Fruit fly (Drosophila melanogaster) whole organism, embryonic: ENCODE results near the gene CG31431.
A peak's percentile ranks its signal among the peaks of the same experiment; 100 is the strongest.

Source experiments
- Asciz ChIP-seq: fragments of 200-800 bp; sonication (Bioruptor generic); optimal IDR thresholded peaks from 2 replicates; lab custom pipeline; 2017; ENCODE audit warnings: missing biosample characterization, mild to moderate bottlenecking, missing genetic modification characterization, missing genetic modification reagents
- Blimp-1 ChIP-seq: fragments of 200-800 bp; sonication (Bioruptor generic); optimal IDR thresholded peaks from 3 replicates; lab custom pipeline; 2018; ENCODE audit warnings: missing biosample characterization, missing genetic modification characterization, mild to moderate bottlenecking, moderate library complexity, missing genetic modification reagents
- CG10366 ChIP-seq: fragments of 200-800 bp; sonication (Bioruptor generic); IDR thresholded peaks from 2 replicates; pipeline ENCODE4 v1.3.6; 2022; ENCODE audit warnings: missing biosample characterization, missing genetic modification characterization
- CG12219 ChIP-seq: fragments of 200-800 bp; sonication (Bioruptor generic); optimal IDR thresholded peaks from 3 replicates; lab custom pipeline; 2018; ENCODE audit warnings: missing biosample characterization, mild to moderate bottlenecking, missing genetic modification characterization
- CG12391 ChIP-seq: fragments of 200-800 bp; sonication (Bioruptor generic); optimal IDR thresholded peaks from 3 replicates; lab custom pipeline; 2018; ENCODE audit warnings: missing biosample characterization, mild to moderate bottlenecking, missing genetic modification characterization, moderate library complexity
- CG14860 ChIP-seq: fragments of 200-800 bp; sonication (Bioruptor generic); IDR thresholded peaks from 3 replicates; pipeline ENCODE4 v1.3.6; 2022; ENCODE audit warnings: missing biosample characterization, missing genetic modification characterization; ENCODE audit not compliant: partially characterized antibody
- CG15696 ChIP-seq: fragments of 200-800 bp; sonication (Bioruptor generic); optimal IDR thresholded peaks from 2 replicates; lab custom pipeline; 2019; ENCODE audit warnings: missing biosample characterization, mild to moderate bottlenecking, missing genetic modification characterization, moderate library complexity
- CG17359 ChIP-seq: fragments of 200-800 bp; sonication (Bioruptor generic); optimal IDR thresholded peaks from 3 replicates; lab custom pipeline; 2018; ENCODE audit warnings: missing biosample characterization, mild to moderate bottlenecking, missing genetic modification characterization, moderate library complexity
- CG17385 ChIP-seq: fragments of 200-800 bp; sonication (Bioruptor generic); optimal IDR thresholded peaks from 3 replicates; lab custom pipeline; 2018; ENCODE audit warnings: missing biosample characterization, mild to moderate bottlenecking, missing genetic modification characterization
- CG17568 ChIP-seq: fragments of 200-800 bp; sonication (Bioruptor generic); optimal IDR thresholded peaks from 2 replicates; lab custom pipeline; 2018; ENCODE audit warnings: missing biosample characterization, mild to moderate bottlenecking, missing genetic modification characterization, moderate library complexity
- CG18599 ChIP-seq: fragments of 200-800 bp; sonication (Bioruptor generic); optimal IDR thresholded peaks from 3 replicates; lab custom pipeline; 2017; ENCODE audit warnings: missing biosample characterization, missing genetic modification characterization, mild to moderate bottlenecking, moderate library complexity, missing genetic modification reagents
- CG31224 ChIP-seq: fragments of 200-800 bp; sonication (Bioruptor generic); IDR thresholded peaks from 2 replicates; pipeline ENCODE4 v1.3.6; 2022; ENCODE audit warnings: missing biosample characterization, missing genetic modification characterization
- CG31365 ChIP-seq: fragments of 200-800 bp; sonication (Bioruptor generic); optimal IDR thresholded peaks from 2 replicates; lab custom pipeline; 2018; ENCODE audit warnings: missing biosample characterization, mild to moderate bottlenecking, missing genetic modification characterization
- CG33557 ChIP-seq: fragments of 200-800 bp; sonication (Bioruptor generic); optimal IDR thresholded peaks from 2 replicates; lab custom pipeline; 2019; ENCODE audit warnings: missing biosample characterization, mild to moderate bottlenecking, missing genetic modification characterization, moderate library complexity
- CG4404 ChIP-seq: fragments of 200-800 bp; sonication (Bioruptor generic); IDR thresholded peaks from 2 replicates; pipeline ENCODE4 v1.3.6; 2022; ENCODE audit warnings: missing biosample characterization, missing genetic modification characterization
- CG4820 ChIP-seq: fragments of 200-800 bp; sonication (Bioruptor generic); optimal IDR thresholded peaks from 3 replicates; lab custom pipeline; 2016; ENCODE audit warnings: missing biosample characterization, missing genetic modification characterization
- CG6689 ChIP-seq: fragments of 200-800 bp; sonication (Bioruptor generic); IDR thresholded peaks from 2 replicates; pipeline ENCODE4 v1.3.6; 2022; ENCODE audit warnings: missing biosample characterization, missing genetic modification characterization
- CG7963 ChIP-seq: fragments of 200-800 bp; sonication (Bioruptor generic); IDR thresholded peaks from 3 replicates; pipeline ENCODE4 v1.3.6; 2022; ENCODE audit warnings: missing biosample characterization, missing genetic modification characterization; ENCODE audit not compliant: partially characterized antibody
- CG8765 ChIP-seq: fragments of 200-800 bp; sonication (Bioruptor generic); IDR thresholded peaks from 2 replicates; pipeline ENCODE4 v1.3.6; 2022; ENCODE audit warnings: missing biosample characterization, missing genetic modification characterization
- CG9876 ChIP-seq: fragments of 200-800 bp; sonication (Bioruptor generic); optimal IDR thresholded peaks from 2 replicates; lab custom pipeline; 2016; ENCODE audit warnings: missing biosample characterization, missing genetic modification characterization
- CG9932 ChIP-seq: fragments of 200-800 bp; sonication (Bioruptor generic); IDR thresholded peaks from 2 replicates; pipeline ENCODE4 v1.3.6; 2022; ENCODE audit warnings: missing biosample characterization, missing genetic modification characterization
- CoRest ChIP-seq: fragments of 200-800 bp; sonication (Bioruptor generic); optimal IDR thresholded peaks from 3 replicates; lab custom pipeline; 2018; ENCODE audit warnings: missing biosample characterization, mild to moderate bottlenecking, missing genetic modification characterization, moderate library complexity
- D ChIP-seq, 2 experiments: fragments of 200-800 bp in 1 of 2; fragments of >200 bp in 1 of 2; sonication (Bioruptor generic) in 1 of 2; optimal IDR thresholded peaks; 2 replicates in 1 of 2; 3 replicates in 1 of 2; lab custom pipeline; 2017; ENCODE audit warnings: mild to moderate bottlenecking in 1 of 2, missing biosample characterization in 1 of 2, missing genetic modification characterization in 1 of 2, missing genetic modification reagents in 1 of 2
- Dip3 ChIP-seq: fragments of 200-800 bp; sonication (Bioruptor generic); optimal IDR thresholded peaks from 3 replicates; lab custom pipeline; 2016; ENCODE audit warnings: missing biosample characterization, missing genetic modification characterization
- Dref ChIP-seq: fragments of 200-800 bp; sonication (Bioruptor generic); IDR thresholded peaks from 2 replicates; pipeline ENCODE4 v1.3.6; 2022; ENCODE audit warnings: missing biosample characterization, missing genetic modification characterization
- Drgx ChIP-seq: fragments of 200-800 bp; sonication (Bioruptor generic); IDR thresholded peaks from 2 replicates; pipeline ENCODE4 v1.3.6; 2022; ENCODE audit warnings: missing biosample characterization, missing genetic modification characterization
- Fer3 ChIP-seq: fragments of 200-800 bp; sonication (Bioruptor generic); optimal IDR thresholded peaks from 2 replicates; lab custom pipeline; 2018; ENCODE audit warnings: missing biosample characterization, mild to moderate bottlenecking, missing genetic modification characterization, moderate library complexity
- HHEX ChIP-seq: fragments of 200-800 bp; sonication (Bioruptor generic); optimal IDR thresholded peaks from 3 replicates; lab custom pipeline; 2017; ENCODE audit warnings: missing biosample characterization, mild to moderate bottlenecking, missing genetic modification characterization, missing genetic modification reagents
- NC2α ChIP-seq: fragments of 200-800 bp; sonication (Bioruptor generic); optimal IDR thresholded peaks from 2 replicates; lab custom pipeline; 2016; ENCODE audit warnings: missing biosample characterization, missing genetic modification characterization
- Poxn ChIP-seq: fragments of 200-800 bp; sonication (Bioruptor generic); IDR thresholded peaks from 2 replicates; pipeline ENCODE4 v1.3.6; 2022; ENCODE audit warnings: missing biosample characterization, missing genetic modification characterization
- Six4 ChIP-seq: fragments of 200-800 bp; sonication (Bioruptor generic); optimal IDR thresholded peaks from 2 replicates; lab custom pipeline; 2016; ENCODE audit warnings: missing biosample characterization, missing genetic modification characterization
- bsh ChIP-seq, 2 experiments: fragments of 200-800 bp; sonication (Bioruptor generic); optimal IDR thresholded peaks; 2 replicates each; lab custom pipeline; 2017 to 2018; ENCODE audit warnings: mild to moderate bottlenecking in 2 of 2, missing biosample characterization in 2 of 2, missing genetic modification characterization in 2 of 2, moderate library complexity in 1 of 2
- crp ChIP-seq, 2 experiments: fragments of 200-800 bp; sonication (Bioruptor generic); optimal IDR thresholded peaks; 2 replicates in 1 of 2; 3 replicates in 1 of 2; lab custom pipeline; 2017; ENCODE audit warnings: missing biosample characterization in 2 of 2, missing genetic modification characterization in 2 of 2, mild to moderate bottlenecking in 1 of 2, moderate library complexity in 1 of 2
- hbn ChIP-seq: fragments of 200-800 bp; sonication (Bioruptor generic); IDR thresholded peaks from 2 replicates; pipeline ENCODE4 v1.3.6; 2022; ENCODE audit warnings: missing biosample characterization, missing genetic modification characterization; ENCODE audit not compliant: partially characterized antibody
- kay ChIP-seq: fragments of 200-800 bp; sonication (Bioruptor generic); optimal IDR thresholded peaks from 2 replicates; lab custom pipeline; 2016; ENCODE audit warnings: missing biosample characterization, missing genetic modification characterization
- lola ChIP-seq, 3 experiments: fragments of >200 bp in 2 of 3; fragments of 200-800 bp in 1 of 3; sonication (Bioruptor generic) in 1 of 3; optimal IDR thresholded peaks; 2 replicates each; lab custom pipeline; 2017 to 2019; ENCODE audit warnings: missing biosample characterization in 3 of 3, missing genetic modification characterization in 3 of 3, mild to moderate bottlenecking in 1 of 3, moderate library complexity in 1 of 3
- pho ChIP-seq: fragments of 200-800 bp; sonication (Bioruptor generic); optimal IDR thresholded peaks from 2 replicates; lab custom pipeline; 2016; ENCODE audit warnings: missing biosample characterization, missing genetic modification characterization
- prd ChIP-seq, 3 experiments: fragments of >200 bp in 2 of 3; fragments of 200-800 bp in 1 of 3; sonication (Bioruptor generic) in 1 of 3; optimal IDR thresholded peaks in 2 of 3; IDR thresholded peaks in 1 of 3; 2 replicates in 2 of 3; 3 replicates in 1 of 3; pipeline versions ENCODE4 v1.3.6 to Lab custom; 2017 to 2022; ENCODE audit warnings: missing biosample characterization in 1 of 3, missing genetic modification characterization in 1 of 3
- sim ChIP-seq: fragments of 200-800 bp; sonication (Bioruptor generic); IDR thresholded peaks from 2 replicates; pipeline ENCODE4 v1.3.6; 2022; ENCODE audit warnings: missing biosample characterization, missing genetic modification characterization
- so ChIP-seq: fragments of 200-800 bp; sonication (Bioruptor generic); IDR thresholded peaks from 3 replicates; pipeline ENCODE4 v1.3.6; 2022; ENCODE audit warnings: missing biosample characterization, missing genetic modification characterization
- sob ChIP-seq: fragments of 200-800 bp; sonication (Bioruptor generic); IDR thresholded peaks from 2 replicates; pipeline ENCODE4 v1.3.6; 2022; ENCODE audit warnings: missing biosample characterization, missing genetic modification characterization
- wor ChIP-seq: fragments of 200-800 bp; sonication (Bioruptor generic); IDR thresholded peaks from 2 replicates; pipeline ENCODE4 v1.3.6; 2022; ENCODE audit warnings: missing biosample characterization, missing genetic modification characterization

CG31431 gene

DNA sequence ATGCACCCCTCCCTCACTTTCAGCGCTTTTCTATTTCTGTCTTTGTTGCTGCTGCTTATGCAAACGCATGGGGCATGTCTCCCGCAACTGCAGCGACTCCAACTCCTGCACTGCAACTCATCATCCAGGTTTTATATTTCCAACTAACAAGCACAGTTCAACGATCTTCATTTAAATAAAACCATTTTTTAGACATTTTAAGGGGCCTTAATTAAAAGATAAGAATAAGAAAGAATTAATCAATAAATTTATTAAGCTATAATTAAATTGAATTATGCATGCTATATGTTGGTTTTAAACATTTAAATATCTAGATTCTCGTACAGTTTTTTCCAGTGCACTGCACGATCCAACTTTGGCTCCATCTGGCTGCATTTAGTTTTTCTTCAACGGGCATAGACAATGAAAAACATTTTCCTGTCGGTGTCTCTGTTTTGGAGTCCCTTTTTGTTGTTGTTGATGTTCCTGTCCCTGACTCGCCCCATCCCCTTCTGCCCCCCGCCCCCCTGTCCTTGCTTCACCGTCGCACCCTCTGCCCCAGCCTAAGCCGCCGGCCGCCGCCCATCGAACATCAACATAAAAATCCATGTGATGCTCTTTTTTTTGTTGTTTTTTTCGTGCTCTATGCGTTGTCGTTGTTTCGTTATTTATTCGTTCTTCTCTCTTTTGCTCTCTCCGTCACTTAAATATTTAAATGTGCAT lies 41.5 kb upstream of the CG31431 start (continued):
- TF ChIP-seq CG14860 (no peak), CG12219 (peak; percentile 35), Dip3 (GFP tag; lab: Kevin White, UChicago) (no peak), Drgx (GFP tag; lab: Robert Waterston, UW) (peak; percentile 86), CG7963 (no peak), CG6689 (peak; percentile 72), CoRest (tag; lab: Kevin White, UChicago) (peak; percentile 81), Six4 (GFP tag; lab: Kevin White, UChicago) (peak; percentile 66), CG31365 (tag; lab: Kevin White, UChicago) (no peak), CG12391 (tag; lab: Kevin White, UChicago) (peak; percentile 91), Poxn (no peak), CG15696 (peak; percentile 82), bsh (GFP tag; optimal IDR thresholded peaks at IDR 0.05; lab: Kevin White, UChicago) (peak; percentile 87 to 96), Blimp-1 (peak; percentile 88), hbn (GFP tag; lab: Robert Waterston, UW) (no peak), CG18599 (peak; percentile 22), CG4404 (GFP tag; lab: Robert Waterston, UW) (no peak; the same call in 1 of the 2 replicates), pho (GFP tag; lab: Kevin White, UChicago) (no peak), kay (GFP tag; lab: Kevin White, UChicago) (no peak), CG33557 (GFP tag; lab: Kevin White, UChicago) (peak; percentile 95), CG8765 (GFP tag; lab: Robert Waterston, UW) (no peak), CG31224 (no peak), NC2α (GFP tag; lab: Kevin White, UChicago) (no peak), so (GFP tag; lab: Robert Waterston, UW) (peak; percentile 43; the same call in 1 of the 3 replicates), HHEX (GFP tag; lab: Kevin White, UChicago) (peak; percentile 39), Asciz (peak; percentile 57), lola (GFP tag; optimal IDR thresholded peaks at IDR 0.05; lab: Kevin White, UChicago) (peak in 1 of 3 experiments; percentile 96), CG9932 (no peak), sim (peak; percentile 56; the same call in 1 of the 2 replicates), CG4820 (GFP tag; lab: Kevin White, UChicago) (peak; percentile 68), Fer3 (tag; lab: Kevin White, UChicago) (no peak), prd (optimal IDR thresholded peaks at IDR 0.05; lab: Kevin White, UChicago) (no peak), prd (GFP tag; IDR thresholded peaks at IDR 0.05; lab: Robert Waterston, UW) (peak; percentile 63; the same call in 2 of the 3 replicates), wor (GFP tag; lab: Robert Waterston, UW) (peak; percentile 31; the same call in 1 of the 2 replicates), CG9876 (no peak), D (optimal IDR thresholded peaks at IDR 0.05; lab: Kevin White, UChicago) (no peak), D (GFP tag; optimal IDR thresholded peaks at IDR 0.05; lab: Kevin White, UChicago) (peak; percentile 90), crp (GFP tag; optimal IDR thresholded peaks at IDR 0.05; lab: Kevin White, UChicago) (no peak), CG17568 (GFP tag; lab: Kevin White, UChicago) (peak; percentile 21), Dref (GFP tag; lab: Robert Waterston, UW) (no peak), CG17385 (GFP tag; lab: Kevin White, UChicago) (peak; percentile 53), CG17359 (tag; lab: Kevin White, UChicago) (peak; percentile 67), CG10366 (GFP tag; lab: Robert Waterston, UW) (peak; percentile 38; the same call in 1 of the 2 replicates), sob (GFP tag; lab: Robert Waterston, UW) (no peak)
